Worm (Caenorhabditis elegans): ENCODE data around the gene srj-24.

DNA sequence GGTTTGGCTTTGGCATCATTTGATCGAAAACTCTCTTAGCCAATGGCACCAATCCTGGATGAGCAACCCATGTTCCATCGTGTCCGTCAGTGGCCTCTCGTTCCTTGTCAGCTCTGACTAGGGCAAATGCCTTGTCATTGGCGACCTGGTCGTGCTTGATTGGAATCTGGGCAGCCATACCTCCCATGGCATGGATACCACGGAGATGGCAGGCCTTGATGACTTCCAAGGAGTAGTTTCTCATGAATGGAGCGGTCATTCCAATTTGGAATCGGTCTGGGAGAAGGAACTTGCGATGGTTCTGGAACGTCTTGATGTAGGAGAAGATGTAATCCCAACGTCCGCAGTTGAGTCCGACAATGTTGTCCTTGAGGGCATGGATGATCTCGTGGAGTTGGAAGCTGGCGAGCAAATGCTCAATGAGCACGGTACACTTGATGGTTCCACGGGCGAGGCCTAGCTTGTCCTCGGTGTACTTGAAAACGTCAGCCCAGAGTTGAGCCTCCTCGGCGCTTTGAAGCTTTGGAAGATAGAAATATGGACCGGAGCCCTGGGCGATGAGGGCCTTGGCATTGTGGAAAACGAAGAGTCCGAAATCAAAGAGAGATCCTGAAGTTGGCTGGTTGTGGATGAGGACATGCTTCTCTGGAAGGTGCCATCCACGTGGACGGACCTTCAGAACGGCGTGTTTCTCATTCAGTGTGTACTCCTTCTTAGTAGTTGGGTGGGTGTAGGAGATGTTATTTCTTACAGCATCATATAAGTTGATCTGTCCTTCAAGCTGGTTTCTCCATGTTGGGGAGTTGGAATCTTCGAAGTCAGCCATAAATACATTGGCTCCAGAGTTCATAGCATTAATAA, 13.5 kb downstream of the srj-24 start:
- TF ChIP-seq nhr-11 (tag; optimal IDR thresholded peaks at IDR 0.05) (no peak), elt-2 (tag; optimal IDR thresholded peaks at IDR 0.05) (no peak), nhr-76 (tag; optimal IDR thresholded peaks at IDR 0.05) (no peak), R02D3.7 (tag; optimal IDR thresholded peaks at IDR 0.05) (no peak), ztf-11 (tag; optimal IDR thresholded peaks at IDR 0.05) (no peak), unc-62 (GFP tag; optimal IDR thresholded peaks at IDR 0.05) (no peak), ZK546.5 (tag; optimal IDR thresholded peaks at IDR 0.05) (no peak), ztf-4 (tag; optimal IDR thresholded peaks at IDR 0.05) (no peak), nhr-237 (tag; optimal IDR thresholded peaks at IDR 0.05) (no peak), ceh-16 (tag; optimal IDR thresholded peaks at IDR 0.05) (no peak)

All from whole organism, L3 larva.